Worm (Caenorhabditis elegans): ENCODE results near the gene Y67D2.5.

Gene Y67D2.5

ce11 chrIII:1576451-1576850, 36.4 kb upstream of the Y67D2.5 start, which contains the start of gene Y22D7AL.7:
TSS of gene Y22D7AL.7 (plus strand) at chrIII:1576751.
- TF ChIP-seq lin-26 (GFP tag; IDR thresholded peaks at IDR 0.05), result no peak
- TF ChIP-seq let-526 (GFP tag; IDR thresholded peaks at IDR 0.05), result no peak
- TF ChIP-seq die-1 (tag; optimal IDR thresholded peaks at IDR 0.05), result no peak
- TF ChIP-seq mxl-1 (tag; optimal IDR thresholded peaks at IDR 0.05), result no peak
- no peak for TF ChIP-seq nfyb-1 (GFP tag; IDR thresholded peaks at IDR 0.05)
- no peak for TF ChIP-seq athp-1 (tag; optimal IDR thresholded peaks at IDR 0.05)
- no peak for TF ChIP-seq efl-1 (GFP tag; optimal IDR thresholded peaks at IDR 0.05)
- TF ChIP-seq hrde-1 (tag; optimal IDR thresholded peaks at IDR 0.05; ENCODE audit: borderline replicate concordance), result no peak
- no peak for TF ChIP-seq ceh-91 (GFP tag; IDR thresholded peaks at IDR 0.05)
- no peak for TF ChIP-seq Y53F4B.3 (GFP tag; IDR thresholded peaks at IDR 0.05)
- no peak for TF ChIP-seq tlf-1 (GFP tag; optimal IDR thresholded peaks at IDR 0.05)
- no peak for TF ChIP-seq nhr-27 (tag; optimal IDR thresholded peaks at IDR 0.05)
- no peak for TF ChIP-seq cebp-2 (GFP tag; IDR thresholded peaks at IDR 0.05)

ce11 chrIII:1575651-1576050, 35.6 kb upstream of the Y67D2.5 start:
- 0 out of 2 replicates have a peak, but pooled peaks have one; percentile 9 for TF ChIP-seq zfh-2 (GFP tag; conservative IDR thresholded peaks at IDR 0.05)
- TF ChIP-seq chd-7 (tag; optimal IDR thresholded peaks at IDR 0.05), result no peak
- peak; percentile 57; the same call in 1 of the 2 replicates for TF ChIP-seq egrh-3 (GFP tag; IDR thresholded peaks at IDR 0.05)

ce11 chrIII:1570006-1570405, 30.0 kb upstream of the Y67D2.5 start, which contains the start of gene rep-1:
TSS of gene rep-1 (plus strand) at chrIII:1570306.
- no peak for TF ChIP-seq B0035.1 (tag; optimal IDR thresholded peaks at IDR 0.05)
- no peak for TF ChIP-seq Y67H2A.10 (GFP tag; conservative IDR thresholded peaks at IDR 0.05)
- no peak for TF ChIP-seq ceh-91 (GFP tag; IDR thresholded peaks at IDR 0.05)

DNA sequence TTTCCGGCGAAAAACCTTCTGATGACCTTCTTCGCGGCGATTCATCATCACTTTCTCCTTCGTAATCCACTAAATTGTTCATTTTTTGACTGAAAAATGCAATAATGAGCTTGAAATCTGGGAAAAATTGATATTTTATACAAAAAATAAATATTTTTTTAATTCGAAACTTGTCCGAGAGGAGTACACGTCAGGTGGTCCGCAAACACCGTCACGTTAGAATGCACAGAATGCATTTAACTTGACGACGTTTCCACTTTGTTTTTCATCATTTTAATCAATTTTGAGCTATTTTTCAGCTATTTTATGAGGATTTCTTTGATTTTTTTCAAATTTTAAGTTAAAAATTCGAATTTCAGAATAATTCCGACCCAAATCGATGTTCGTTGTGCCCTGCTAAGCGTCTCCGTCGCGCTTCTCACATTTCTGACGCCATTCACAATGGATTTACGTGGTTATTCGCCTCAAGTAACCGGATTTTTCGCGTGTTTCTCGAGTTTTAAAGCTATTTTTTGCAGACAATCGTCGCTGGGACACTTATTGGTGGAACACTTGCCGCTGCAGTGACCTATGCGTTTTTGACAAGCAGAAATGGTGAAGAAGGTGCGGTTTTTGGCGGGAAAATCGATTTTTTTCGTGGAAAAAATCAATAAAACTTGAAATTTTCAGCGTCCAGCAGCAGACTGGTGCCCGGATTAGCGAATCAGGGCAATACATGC, 18.6 kb upstream of the Y67D2.5 start, which contains the start of the genes eelo-1 and Y67D2.2:
TSS of gene eelo-1 (minus strand) at position 89 of the 719 bp plus-strand sequence.
TSS of gene Y67D2.2 (plus strand) at position 360 of the 719 bp plus-strand sequence.
- no peak for TF ChIP-seq hlh-26 (GFP tag; conservative IDR thresholded peaks at IDR 0.05)
- peak; percentile 13 for TF ChIP-seq snpc-1.3 (tag; optimal IDR thresholded peaks at IDR 0.05; ENCODE audit: insufficient read depth)
- TF ChIP-seq F33H1.4 (GFP tag; IDR thresholded peaks at IDR 0.05), result peak; percentile 27
- peak; percentile 34 for TF ChIP-seq lin-54 (GFP tag; optimal IDR thresholded peaks at IDR 0.05)
- TF ChIP-seq dpl-1 (GFP tag; optimal IDR thresholded peaks at IDR 0.05), result peak; percentile 14
- TF ChIP-seq tbp1 (GFP tag; optimal IDR thresholded peaks at IDR 0.05), result peak; percentile 1
- TF ChIP-seq lin-35 (GFP tag; optimal IDR thresholded peaks at IDR 0.05), result peak in 1 of 3 experiments; percentile 58
- peak; percentile 45 for TF ChIP-seq lsl-1 (GFP tag; optimal IDR thresholded peaks at IDR 0.05)
- no peak for TF ChIP-seq hsf-1 (GFP tag; IDR thresholded peaks at IDR 0.05)
- peak; percentile 55; the same call in 1 of the 2 replicates for TF ChIP-seq ekl-4 (GFP tag; IDR thresholded peaks at IDR 0.05)
- no peak for TF ChIP-seq somi-1 (GFP tag; optimal IDR thresholded peaks at IDR 0.05)
- peak; percentile 68 for TF ChIP-seq mcd-1 (GFP tag; IDR thresholded peaks at IDR 0.05)
- TF ChIP-seq F37B4.10 (GFP tag; IDR thresholded peaks at IDR 0.05), result 0 out of 2 replicates have a peak, but pooled peaks have one; percentile 81
- no peak for TF ChIP-seq nhr-90 (tag; optimal IDR thresholded peaks at IDR 0.05)
- peak; percentile 59; the same call in 1 of the 2 replicates for TF ChIP-seq madf-6 (GFP tag; IDR thresholded peaks at IDR 0.05)

Measured in whole organism, young adult.